Worm (Caenorhabditis elegans): ENCODE measurements around the gene cest-24.
A peak's percentile ranks its signal among the peaks of the same experiment; 100 is the strongest.

ce11 chrV:6348133-6348532 lies 31.4 kb downstream of the cest-24 start:
- TF ChIP-seq ZK546.5 (tag; optimal IDR thresholded peaks at IDR 0.05): no peak
- no peak for TF ChIP-seq tbx-2 (tag; optimal IDR thresholded peaks at IDR 0.05)
- no peak for TF ChIP-seq lsy-12 (tag; optimal IDR thresholded peaks at IDR 0.05)
- TF ChIP-seq ama-1 (optimal IDR thresholded peaks at IDR 0.05): no peak
- no peak for TF ChIP-seq elt-1 (tag; optimal IDR thresholded peaks at IDR 0.05)
- TF ChIP-seq skn-1 (tag; optimal IDR thresholded peaks at IDR 0.05): no peak
- TF ChIP-seq nhr-11 (tag; optimal IDR thresholded peaks at IDR 0.05): no peak
- TF ChIP-seq snpc-4 (tag; optimal IDR thresholded peaks at IDR 0.05): no peak
- TF ChIP-seq unc-62 (GFP tag; optimal IDR thresholded peaks at IDR 0.05): peak; percentile 33
- TF ChIP-seq ztf-11 (tag; optimal IDR thresholded peaks at IDR 0.05): no peak
- TF ChIP-seq zag-1 (tag; optimal IDR thresholded peaks at IDR 0.05): no peak
- no peak for TF ChIP-seq fkh-2 (tag; optimal IDR thresholded peaks at IDR 0.05)
